Fruit fly (Drosophila melanogaster) whole organism: ENCODE data around the gene CG43245.

Experiments used
- CG8478 ChIP-seq: fragments of >200 bp; optimal IDR thresholded peaks from 2 replicates; lab custom pipeline; 2018; ENCODE audit warnings: inconsistent platforms
- Dll ChIP-seq: fragments of >200 bp; optimal IDR thresholded peaks from 2 replicates; lab custom pipeline; 2017
- EcR ChIP-seq, 2 experiments: fragments of >200 bp; optimal IDR thresholded peaks; 2 replicates each; lab custom pipeline; 2017; ENCODE audit warnings: missing biosample characterization in 2 of 2, missing genetic modification characterization in 2 of 2, missing genetic modification reagents in 2 of 2
- pan ChIP-seq: fragments of >200 bp; optimal IDR thresholded peaks from 2 replicates; lab custom pipeline; 2017
- psq ChIP-seq: fragments of >200 bp; optimal IDR thresholded peaks from 2 replicates; lab custom pipeline; 2017
- usp ChIP-seq: fragments of >200 bp; optimal IDR thresholded peaks from 2 replicates; lab custom pipeline; 2017; ENCODE audit warnings: missing biosample characterization, missing genetic modification characterization, mixed read lengths

The CG43245 gene

DNA sequence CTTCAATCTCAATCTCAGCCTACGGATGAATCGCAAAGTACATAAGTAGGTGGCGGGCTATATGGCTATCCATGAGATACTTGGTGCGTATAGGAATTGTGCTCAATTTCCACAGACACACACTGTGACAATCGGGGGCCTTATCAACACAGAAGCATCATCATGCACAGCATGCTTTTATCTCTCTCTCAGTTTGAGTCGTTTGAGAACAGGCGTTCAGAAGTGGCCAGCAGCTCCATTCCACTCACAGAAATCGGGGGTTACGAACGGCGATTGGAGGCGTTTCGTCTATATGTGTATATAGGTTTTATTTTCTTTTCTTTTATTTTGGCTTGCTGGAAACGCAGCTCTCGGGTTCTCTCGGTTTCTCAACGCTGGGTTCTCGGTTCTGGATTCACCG, 4.0 kb downstream of the CG43245 start:
- TF ChIP-seq pan (no peak), CG8478 (lab: Kevin White, UChicago) (no peak)

DNA sequence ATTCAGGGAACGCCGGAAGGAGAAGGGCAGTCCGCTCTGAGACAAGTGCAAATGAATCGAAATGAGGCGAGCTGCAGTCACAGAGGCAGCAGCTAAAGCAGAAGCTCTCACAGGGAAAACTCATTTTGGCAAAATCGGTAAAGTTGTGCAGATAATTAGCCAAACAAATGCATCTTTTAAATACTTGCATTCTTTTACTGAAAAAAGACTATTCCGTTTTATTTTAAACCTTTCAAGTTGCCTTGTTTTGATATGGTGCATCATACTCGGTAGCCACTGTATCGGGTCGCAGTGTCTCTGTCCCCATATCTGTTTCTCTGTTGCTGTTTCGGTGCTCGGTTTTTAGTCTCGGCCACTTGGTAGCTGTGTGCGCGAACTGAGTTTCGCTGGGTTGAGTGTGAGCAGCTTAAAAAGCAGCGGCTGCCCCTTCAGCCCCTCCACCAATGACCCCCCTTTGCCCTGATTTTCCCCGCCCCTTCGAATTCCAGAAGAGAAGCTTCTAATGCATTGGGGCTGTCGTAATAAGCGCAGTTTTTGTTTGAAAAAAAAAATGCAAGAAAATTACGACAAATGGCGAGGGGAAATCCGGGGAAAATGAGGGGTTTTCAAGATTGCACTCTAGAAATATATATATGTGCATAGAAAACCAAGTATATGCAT, 4.8 kb downstream of the CG43245 start:
- no peak for TF ChIP-seq CG8478 (lab: Kevin White, UChicago)
- TF ChIP-seq EcR (GFP tag; optimal IDR thresholded peaks at IDR 0.05; lab: Kevin White, UChicago), result peak; percentile 37 to 53

DNA sequence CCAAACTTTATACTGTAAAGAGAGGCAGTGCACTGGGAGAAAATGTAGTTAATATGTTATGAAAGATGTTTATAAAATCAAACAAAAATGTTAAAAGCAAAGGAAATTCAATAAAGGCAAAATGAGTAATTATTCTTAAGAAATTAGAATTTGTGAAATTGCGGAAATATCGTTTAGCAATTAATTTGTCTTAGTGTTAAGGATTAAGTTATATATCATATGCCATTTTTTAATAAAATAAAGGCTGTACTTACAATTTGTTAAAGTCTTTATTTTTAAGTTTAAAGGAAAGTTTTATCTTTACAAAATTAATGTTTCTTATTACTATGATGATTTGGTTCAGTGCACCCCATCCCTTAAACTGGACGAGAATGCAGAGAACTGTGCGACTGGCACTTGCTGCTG, 5.8 kb downstream of the CG43245 start:
- TF ChIP-seq usp (GFP tag; lab: Kevin White, UChicago) (no peak), Dll (lab: Kevin White, UChicago) (no peak), EcR (GFP tag; optimal IDR thresholded peaks at IDR 0.05; lab: Kevin White, UChicago) (no peak), pan (no peak), psq (no peak), CG8478 (lab: Kevin White, UChicago) (no peak)

dm6 chr3L:10777909-10778308, 6.2 kb downstream of the CG43245 start:
- no peak for TF ChIP-seq psq
- TF ChIP-seq EcR (GFP tag; optimal IDR thresholded peaks at IDR 0.05; lab: Kevin White, UChicago), result peak in 1 of 2 experiments; percentile 89
- peak; percentile 44 for TF ChIP-seq Dll (lab: Kevin White, UChicago)
- TF ChIP-seq pan, result no peak

dm6 chr3L:10779291-10779690, 7.6 kb downstream of the CG43245 start:
- TF ChIP-seq EcR (GFP tag; optimal IDR thresholded peaks at IDR 0.05; lab: Kevin White, UChicago) (no peak), Dll (lab: Kevin White, UChicago) (no peak), CG8478 (lab: Kevin White, UChicago) (no peak), pan (no peak), usp (GFP tag; lab: Kevin White, UChicago) (no peak), psq (no peak)

- TF ChIP-seq Dll (lab: Kevin White, UChicago), result no peak
- no peak for TF ChIP-seq pan
- TF ChIP-seq psq, result no peak
- TF ChIP-seq EcR (GFP tag; optimal IDR thresholded peaks at IDR 0.05; lab: Kevin White, UChicago), result peak in 1 of 2 experiments; percentile 58
- TF ChIP-seq CG8478 (lab: Kevin White, UChicago), result no peak
- TF ChIP-seq usp (GFP tag; lab: Kevin White, UChicago), result no peak
Observed at dm6 chr3L:10781323-10781722, 9.6 kb downstream of the CG43245 start.

dm6 chr3L:10783015-10783675, 11.4 kb downstream of the CG43245 start:
- TF ChIP-seq CG8478 (lab: Kevin White, UChicago) (no peak), usp (GFP tag; lab: Kevin White, UChicago) (no peak), EcR (GFP tag; optimal IDR thresholded peaks at IDR 0.05; lab: Kevin White, UChicago) (no peak), pan (no peak), psq (no peak), Dll (lab: Kevin White, UChicago) (no peak)

DNA sequence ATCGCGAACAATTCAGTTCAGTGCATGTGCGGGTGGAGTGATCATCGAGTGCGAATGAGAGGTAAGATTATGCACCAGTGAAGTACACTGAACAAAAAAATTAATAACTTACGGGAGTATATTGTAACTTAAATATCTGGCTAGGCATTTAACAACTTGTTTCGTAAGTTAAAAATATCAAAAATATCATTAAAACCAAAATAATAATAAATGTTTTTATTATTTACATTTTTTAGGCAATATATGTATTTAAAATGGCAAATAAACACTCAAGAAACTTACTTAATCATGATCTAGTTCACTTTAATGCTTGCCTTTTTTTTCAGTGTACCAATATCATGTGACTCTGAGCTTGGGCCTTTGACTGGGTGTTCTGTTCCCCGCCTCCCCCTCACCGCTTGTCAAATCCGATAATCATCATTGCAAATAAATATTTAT, 12.9 kb downstream of the CG43245 start:
- TF ChIP-seq psq, result no peak
- TF ChIP-seq usp (GFP tag; lab: Kevin White, UChicago), result no peak
- no peak for TF ChIP-seq Dll (lab: Kevin White, UChicago)
- no peak for TF ChIP-seq EcR (GFP tag; optimal IDR thresholded peaks at IDR 0.05; lab: Kevin White, UChicago)
- TF ChIP-seq CG8478 (lab: Kevin White, UChicago), result no peak
- no peak for TF ChIP-seq pan

- TF ChIP-seq psq (no peak), EcR (GFP tag; optimal IDR thresholded peaks at IDR 0.05; lab: Kevin White, UChicago) (no peak), CG8478 (lab: Kevin White, UChicago) (no peak), usp (GFP tag; lab: Kevin White, UChicago) (no peak), Dll (lab: Kevin White, UChicago) (no peak), pan (no peak)
Observed at dm6 chr3L:10785988-10786706, 14.4 kb downstream of the CG43245 start.

- TF ChIP-seq CG8478 (lab: Kevin White, UChicago), result no peak
- TF ChIP-seq Dll (lab: Kevin White, UChicago), result no peak
- TF ChIP-seq EcR (GFP tag; optimal IDR thresholded peaks at IDR 0.05; lab: Kevin White, UChicago), result peak in 1 of 2 experiments; percentile 18
Observed at dm6 chr3L:10787652-10788330, 16.1 kb downstream of the CG43245 start.

- no peak for TF ChIP-seq psq
- TF ChIP-seq usp (GFP tag; lab: Kevin White, UChicago), result no peak
- no peak for TF ChIP-seq CG8478 (lab: Kevin White, UChicago)
- no peak for TF ChIP-seq Dll (lab: Kevin White, UChicago)
Observed at dm6 chr3L:10788586-10788985, 16.9 kb downstream of the CG43245 start.

DNA sequence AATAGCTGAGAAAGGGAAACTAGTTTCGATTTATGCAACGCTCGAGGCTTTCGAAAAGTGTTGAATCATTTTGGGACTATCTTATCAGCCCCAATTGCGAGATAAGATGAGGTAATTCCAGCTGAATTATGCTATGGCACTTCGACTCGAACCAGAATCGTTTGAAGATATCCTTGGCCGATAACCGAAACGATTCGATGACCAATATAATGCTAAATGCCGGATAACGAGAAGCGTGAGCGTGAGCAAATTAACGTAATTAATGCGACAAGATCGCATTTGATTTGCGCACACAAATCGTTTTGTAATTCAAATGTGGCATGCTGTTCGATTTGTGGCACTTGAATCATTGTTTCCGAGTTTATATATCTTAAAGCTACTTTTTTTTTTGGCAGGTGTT, 17.3 kb downstream of the CG43245 start:
- no peak for TF ChIP-seq CG8478 (lab: Kevin White, UChicago)
- TF ChIP-seq pan, result no peak
- TF ChIP-seq usp (GFP tag; lab: Kevin White, UChicago), result no peak
- no peak for TF ChIP-seq psq
